Fruit fly (Drosophila melanogaster) whole organism, embryonic: ENCODE measurements around the gene CG12723.

Experiments
- Atf-2 ChIP-seq: fragments of 200-800 bp; sonication (Bioruptor generic); optimal IDR thresholded peaks from 2 replicates; lab custom pipeline; 2016; ENCODE audit warnings: missing biosample characterization, missing genetic modification characterization
- CG10565 ChIP-seq: fragments of 200-800 bp; sonication (Bioruptor generic); optimal IDR thresholded peaks from 3 replicates; lab custom pipeline; 2016; ENCODE audit warnings: missing biosample characterization, mild to moderate bottlenecking, missing genetic modification characterization
- CG11093 ChIP-seq: fragments of 200-800 bp; sonication (Bioruptor generic); IDR thresholded peaks from 3 replicates; pipeline ENCODE4 v1.3.6; 2022; ENCODE audit warnings: missing biosample characterization, missing genetic modification characterization
- CG11560 ChIP-seq: fragments of 200-800 bp; sonication (Bioruptor generic); IDR thresholded peaks from 3 replicates; pipeline ENCODE4 v1.3.6; 2022; ENCODE audit warnings: missing biosample characterization, missing genetic modification characterization
- CG12299 ChIP-seq: fragments of 200-800 bp; sonication (Bioruptor generic); optimal IDR thresholded peaks from 2 replicates; lab custom pipeline; 2018; ENCODE audit warnings: missing biosample characterization, mild to moderate bottlenecking, missing genetic modification characterization
- CG12659 ChIP-seq: fragments of 200-800 bp; sonication (Bioruptor generic); optimal IDR thresholded peaks from 3 replicates; lab custom pipeline; 2017; ENCODE audit warnings: mild to moderate bottlenecking, missing biosample characterization, missing genetic modification reagents, missing genetic modification characterization
- CG13287 ChIP-seq: fragments of 200-800 bp; sonication (Bioruptor generic); IDR thresholded peaks from 2 replicates; pipeline ENCODE4 v1.3.6; 2022; ENCODE audit warnings: missing biosample characterization, missing genetic modification characterization; ENCODE audit not compliant: partially characterized antibody
- CG13624 ChIP-seq: fragments of 200-800 bp; sonication (Bioruptor generic); optimal IDR thresholded peaks from 2 replicates; lab custom pipeline; 2016; ENCODE audit warnings: missing biosample characterization, missing genetic modification characterization
- CG13775 ChIP-seq: fragments of 200-800 bp; sonication (Bioruptor generic); optimal IDR thresholded peaks from 3 replicates; lab custom pipeline; 2017; ENCODE audit warnings: missing biosample characterization, mild to moderate bottlenecking, missing genetic modification characterization
- CG15073 ChIP-seq: fragments of 200-800 bp; sonication (Bioruptor generic); optimal IDR thresholded peaks from 2 replicates; lab custom pipeline; 2016; ENCODE audit warnings: missing biosample characterization, missing genetic modification characterization
- CG17328 ChIP-seq: fragments of 200-800 bp; sonication (Bioruptor generic); IDR thresholded peaks from 2 replicates; pipeline ENCODE4 v1.3.6; 2022; ENCODE audit warnings: missing biosample characterization, missing genetic modification characterization
- CG2129 ChIP-seq: fragments of 200-800 bp; sonication (Bioruptor generic); IDR thresholded peaks from 2 replicates; pipeline ENCODE4 v1.3.6; 2022; ENCODE audit warnings: missing biosample characterization, missing genetic modification characterization; ENCODE audit not compliant: partially characterized antibody
- CG31365 ChIP-seq: fragments of 200-800 bp; sonication (Bioruptor generic); optimal IDR thresholded peaks from 2 replicates; lab custom pipeline; 2018; ENCODE audit warnings: missing biosample characterization, mild to moderate bottlenecking, missing genetic modification characterization
- CG3163 ChIP-seq: fragments of 200-800 bp; sonication (Bioruptor generic); optimal IDR thresholded peaks from 3 replicates; lab custom pipeline; 2016; ENCODE audit warnings: missing biosample characterization, missing genetic modification characterization
- CG34422 ChIP-seq: fragments of 200-800 bp; sonication (Bioruptor generic); IDR thresholded peaks from 3 replicates; pipeline ENCODE4 v1.3.6; 2022; ENCODE audit warnings: missing biosample characterization, missing genetic modification characterization
- CG4282 ChIP-seq: fragments of 200-800 bp; sonication (Bioruptor generic); optimal IDR thresholded peaks from 2 replicates; lab custom pipeline; 2016; ENCODE audit warnings: missing biosample characterization, missing genetic modification characterization
- CG6175 ChIP-seq: fragments of 200-800 bp; sonication (Bioruptor generic); IDR thresholded peaks from 3 replicates; pipeline ENCODE4 v1.3.6; 2022; ENCODE audit warnings: missing biosample characterization, missing genetic modification characterization
- CG6813 ChIP-seq: fragments of 200-800 bp; sonication (Bioruptor generic); optimal IDR thresholded peaks from 2 replicates; lab custom pipeline; 2017; ENCODE audit warnings: missing biosample characterization, missing genetic modification characterization, mild to moderate bottlenecking, moderate library complexity, missing genetic modification reagents
- CG7839 ChIP-seq: fragments of 200-800 bp; sonication (Bioruptor generic); optimal IDR thresholded peaks from 3 replicates; lab custom pipeline; 2018; ENCODE audit warnings: missing biosample characterization, mild to moderate bottlenecking, missing genetic modification characterization, moderate library complexity
- CG9727 ChIP-seq: fragments of 200-800 bp; sonication (Bioruptor generic); optimal IDR thresholded peaks from 3 replicates; lab custom pipeline; 2017; ENCODE audit warnings: missing biosample characterization, mild to moderate bottlenecking, missing genetic modification characterization
- CG9932 ChIP-seq: fragments of 200-800 bp; sonication (Bioruptor generic); IDR thresholded peaks from 2 replicates; pipeline ENCODE4 v1.3.6; 2022; ENCODE audit warnings: missing biosample characterization, missing genetic modification characterization
- CkIIα-i1 ChIP-seq: fragments of 200-800 bp; sonication (Bioruptor generic); IDR thresholded peaks from 2 replicates; pipeline ENCODE4 v1.3.6; 2022; ENCODE audit warnings: missing biosample characterization, missing genetic modification characterization
- Dad ChIP-seq: fragments of 200-800 bp; sonication (Bioruptor generic); optimal IDR thresholded peaks from 3 replicates; lab custom pipeline; 2016; ENCODE audit warnings: missing biosample characterization, missing genetic modification characterization
- Dp ChIP-seq: fragments of 200-800 bp; sonication (Bioruptor generic); optimal IDR thresholded peaks from 2 replicates; lab custom pipeline; 2018; ENCODE audit warnings: missing biosample characterization, mild to moderate bottlenecking, missing genetic modification characterization, moderate library complexity
- Drgx ChIP-seq: fragments of 200-800 bp; sonication (Bioruptor generic); IDR thresholded peaks from 2 replicates; pipeline ENCODE4 v1.3.6; 2022; ENCODE audit warnings: missing biosample characterization, missing genetic modification characterization
- Fer1 ChIP-seq: fragments of 200-800 bp; sonication (Bioruptor generic); optimal IDR thresholded peaks from 2 replicates; lab custom pipeline; 2017; ENCODE audit warnings: missing biosample characterization, mild to moderate bottlenecking, missing genetic modification characterization
- Gug ChIP-seq: fragments of 200-800 bp; sonication (Bioruptor generic); IDR thresholded peaks from 4 replicates; pipeline ENCODE4 v1.3.6; 2022; ENCODE audit warnings: missing biosample characterization, missing genetic modification characterization
- Hand ChIP-seq: fragments of 200-800 bp; sonication (Bioruptor generic); optimal IDR thresholded peaks from 2 replicates; lab custom pipeline; 2017; ENCODE audit warnings: mild to moderate bottlenecking, missing biosample characterization, missing genetic modification reagents, missing genetic modification characterization
- Hmr ChIP-seq: fragments of 200-800 bp; sonication (Bioruptor generic); optimal IDR thresholded peaks from 3 replicates; lab custom pipeline; 2017; ENCODE audit warnings: mild to moderate bottlenecking, missing biosample characterization, missing genetic modification reagents, missing genetic modification characterization
- Hmx ChIP-seq: fragments of 200-800 bp; sonication (Bioruptor generic); optimal IDR thresholded peaks from 2 replicates; lab custom pipeline; 2016; ENCODE audit warnings: missing biosample characterization, missing genetic modification characterization
- Hr39 ChIP-seq: fragments of >200 bp; optimal IDR thresholded peaks from 2 replicates; lab custom pipeline; 2017
- Lim3 ChIP-seq: fragments of 200-800 bp; sonication (Bioruptor generic); IDR thresholded peaks from 2 replicates; pipeline ENCODE4 v1.3.6; 2022; ENCODE audit warnings: missing biosample characterization, missing genetic modification characterization
- Oli ChIP-seq: fragments of 200-800 bp; sonication (Bioruptor generic); optimal IDR thresholded peaks from 2 replicates; lab custom pipeline; 2018; ENCODE audit warnings: missing biosample characterization, mild to moderate bottlenecking, missing genetic modification characterization, moderate library complexity
- aop ChIP-seq: fragments of 200-800 bp; sonication (Bioruptor generic); IDR thresholded peaks from 2 replicates; pipeline ENCODE4 v1.3.6; 2022; ENCODE audit warnings: missing biosample characterization, missing genetic modification characterization
- bcd ChIP-seq: fragments of 200-800 bp; sonication (Bioruptor generic); optimal IDR thresholded peaks from 2 replicates; lab custom pipeline; 2017; ENCODE audit warnings: missing biosample characterization, mild to moderate bottlenecking, missing genetic modification characterization
- chinmo ChIP-seq: fragments of 200-800 bp; sonication (Bioruptor generic); IDR thresholded peaks from 4 replicates; pipeline ENCODE4 v1.3.6; 2022; ENCODE audit warnings: missing biosample characterization, missing genetic modification characterization; ENCODE audit not compliant: partially characterized antibody
- crol ChIP-seq: fragments of 200-800 bp; sonication (Bioruptor generic); IDR thresholded peaks from 2 replicates; pipeline ENCODE4 v1.3.6; 2022; ENCODE audit warnings: missing biosample characterization, missing genetic modification characterization
- crp ChIP-seq, 2 experiments: fragments of 200-800 bp; sonication (Bioruptor generic); optimal IDR thresholded peaks; 2 replicates in 1 of 2; 3 replicates in 1 of 2; lab custom pipeline; 2017; ENCODE audit warnings: missing biosample characterization in 2 of 2, missing genetic modification characterization in 2 of 2, mild to moderate bottlenecking in 1 of 2, moderate library complexity in 1 of 2
- danr ChIP-seq: fragments of 200-800 bp; sonication (Bioruptor generic); IDR thresholded peaks from 2 replicates; pipeline ENCODE4 v1.3.6; 2022; ENCODE audit warnings: missing biosample characterization, missing genetic modification characterization
- dimm ChIP-seq: fragments of 200-800 bp; sonication (Bioruptor generic); IDR thresholded peaks from 2 replicates; pipeline ENCODE4 v1.3.6; 2022; ENCODE audit warnings: missing biosample characterization, missing genetic modification characterization
- dmrt11E ChIP-seq: fragments of 200-800 bp; sonication (Bioruptor generic); optimal IDR thresholded peaks from 3 replicates; lab custom pipeline; 2018; ENCODE audit warnings: missing biosample characterization, mild to moderate bottlenecking, missing genetic modification characterization, moderate library complexity
- eyg ChIP-seq: fragments of 200-800 bp; sonication (Bioruptor generic); optimal IDR thresholded peaks from 3 replicates; lab custom pipeline; 2016; ENCODE audit warnings: missing biosample characterization, missing genetic modification characterization
- ftz-f1 ChIP-seq: fragments of 200-800 bp; sonication (Bioruptor generic); optimal IDR thresholded peaks from 2 replicates; lab custom pipeline; 2016; ENCODE audit warnings: missing biosample characterization, missing genetic modification characterization
- hb ChIP-seq: fragments of 200-800 bp; sonication (Bioruptor generic); IDR thresholded peaks from 3 replicates; pipeline ENCODE4 v1.3.6; 2022; ENCODE audit warnings: missing biosample characterization, missing genetic modification characterization; ENCODE audit not compliant: partially characterized antibody
- inv ChIP-seq: fragments of 200-800 bp; sonication (Bioruptor generic); IDR thresholded peaks from 2 replicates; pipeline ENCODE4 v1.3.6; 2022; ENCODE audit warnings: missing biosample characterization, missing genetic modification characterization; ENCODE audit not compliant: partially characterized antibody
- lbe ChIP-seq: fragments of 200-800 bp; sonication (Bioruptor generic); optimal IDR thresholded peaks from 2 replicates; lab custom pipeline; 2016; ENCODE audit warnings: missing biosample characterization, mild to moderate bottlenecking, missing genetic modification characterization
- nmo ChIP-seq: fragments of 200-800 bp; sonication (Bioruptor generic); optimal IDR thresholded peaks from 2 replicates; lab custom pipeline; 2018; ENCODE audit warnings: missing biosample characterization, mild to moderate bottlenecking, missing genetic modification characterization, moderate library complexity
- nom ChIP-seq: fragments of 200-800 bp; sonication (Bioruptor generic); optimal IDR thresholded peaks from 2 replicates; lab custom pipeline; 2017; ENCODE audit warnings: missing biosample characterization, missing genetic modification characterization, mild to moderate bottlenecking, moderate library complexity, missing genetic modification reagents
- pita ChIP-seq: fragments of 200-800 bp; sonication (Bioruptor generic); optimal IDR thresholded peaks from 2 replicates; lab custom pipeline; 2017; ENCODE audit warnings: missing biosample characterization, mild to moderate bottlenecking, missing genetic modification characterization
- sc ChIP-seq, 3 experiments: fragments of >200 bp in 2 of 3; fragments of 200-800 bp in 1 of 3; sonication (Bioruptor generic) in 1 of 3; optimal IDR thresholded peaks; 2 replicates in 2 of 3; 3 replicates in 1 of 3; lab custom pipeline; 2017; ENCODE audit warnings: mild to moderate bottlenecking in 1 of 3, missing biosample characterization in 1 of 3, missing genetic modification characterization in 1 of 3, missing genetic modification reagents in 1 of 3
- sim ChIP-seq: fragments of 200-800 bp; sonication (Bioruptor generic); IDR thresholded peaks from 2 replicates; pipeline ENCODE4 v1.3.6; 2022; ENCODE audit warnings: missing biosample characterization, missing genetic modification characterization

CG12723 gene

DNA sequence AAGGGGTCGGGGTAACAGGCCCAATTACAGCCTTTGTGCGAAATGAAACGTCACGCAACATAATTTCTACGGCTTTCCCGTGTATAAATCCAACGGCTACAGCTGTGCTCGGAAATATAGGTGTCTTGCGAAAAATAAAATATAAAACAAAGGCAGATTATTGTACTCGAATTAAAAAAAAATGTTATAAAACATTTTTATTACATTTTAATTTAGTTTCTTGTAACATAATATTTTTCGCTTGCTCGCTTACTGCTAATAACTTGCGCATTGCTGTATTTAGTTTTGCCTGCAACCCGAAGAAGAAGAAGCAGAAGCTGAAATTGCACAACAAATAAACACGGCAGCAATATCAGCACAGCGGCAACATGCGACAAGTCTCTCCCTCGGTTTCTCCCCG lies 48.6 kb downstream of the CG12723 start (continued):
- no peak for TF ChIP-seq sc (optimal IDR thresholded peaks at IDR 0.05; lab: Kevin White, UChicago)
- no peak for TF ChIP-seq sc (GFP tag; optimal IDR thresholded peaks at IDR 0.05; lab: Kevin White, UChicago)
- peak; percentile 25 for TF ChIP-seq CG12659 (GFP tag; lab: Kevin White, UChicago)
- no peak for TF ChIP-seq CG4282
- TF ChIP-seq Hr39 (lab: Kevin White, UChicago) = no peak
- TF ChIP-seq CG11560 (tag; lab: Robert Waterston, UW) = no peak
- TF ChIP-seq Dp = no peak
- no peak for TF ChIP-seq inv (GFP tag; lab: Robert Waterston, UW)
- no peak for TF ChIP-seq CG13624 (GFP tag; lab: Kevin White, UChicago)
- TF ChIP-seq chinmo (GFP tag; lab: Robert Waterston, UW) = no peak
- no peak for TF ChIP-seq CG9932 (GFP tag; lab: Robert Waterston, UW)
- TF ChIP-seq dimm (GFP tag; lab: Robert Waterston, UW) = no peak
- no peak for TF ChIP-seq ftz-f1 (GFP tag; lab: Kevin White, UChicago)
- peak; percentile 58 for TF ChIP-seq CG7839 (tag; lab: Kevin White, UChicago)
- TF ChIP-seq CG9727 (GFP tag; lab: Kevin White, UChicago) = peak; percentile 12
- no peak for TF ChIP-seq CG12299 (tag; lab: Kevin White, UChicago)
- TF ChIP-seq Atf-2 (GFP tag; lab: Kevin White, UChicago) = no peak
- no peak for TF ChIP-seq Dad
- TF ChIP-seq Gug (GFP tag; lab: Robert Waterston, UW) = no peak
- TF ChIP-seq crol (GFP tag; lab: Robert Waterston, UW) = no peak
- no peak for TF ChIP-seq crp (GFP tag; optimal IDR thresholded peaks at IDR 0.05; lab: Kevin White, UChicago)
- no peak; the same call in 1 of the 2 replicates for TF ChIP-seq sim (GFP tag; lab: Robert Waterston, UW)
- no peak for TF ChIP-seq CG31365 (tag; lab: Kevin White, UChicago)
- no peak for TF ChIP-seq CG2129
- no peak for TF ChIP-seq CG6175 (GFP tag; lab: Robert Waterston, UW)
- no peak for TF ChIP-seq Hand
- peak; percentile 58 for TF ChIP-seq nom (GFP tag; lab: Kevin White, UChicago)
- TF ChIP-seq Drgx (GFP tag; lab: Robert Waterston, UW) = peak; percentile 89
- TF ChIP-seq CkIIα-i1 (GFP tag; lab: Robert Waterston, UW) = no peak
- TF ChIP-seq lbe = no peak
- TF ChIP-seq Oli (tag; lab: Kevin White, UChicago) = peak; percentile 59
- no peak for TF ChIP-seq Fer1 (GFP tag; lab: Kevin White, UChicago)
- TF ChIP-seq CG15073 (GFP tag; lab: Kevin White, UChicago) = no peak
- no peak for TF ChIP-seq Hmx (GFP tag; lab: Kevin White, UChicago)
- no peak for TF ChIP-seq CG13287 (GFP tag; lab: Robert Waterston, UW)
- no peak for TF ChIP-seq CG10565 (GFP tag; lab: Kevin White, UChicago)
- peak; percentile 37; the same call in 1 of the 3 replicates for TF ChIP-seq CG34422
- no peak for TF ChIP-seq eyg (GFP tag; lab: Kevin White, UChicago)
- TF ChIP-seq aop (GFP tag; lab: Robert Waterston, UW) = no peak
- peak; percentile 42 for TF ChIP-seq nmo (GFP tag; lab: Kevin White, UChicago)
- peak; percentile 19 for TF ChIP-seq CG13775 (GFP tag; lab: Kevin White, UChicago)
- no peak for TF ChIP-seq CG3163 (GFP tag; lab: Kevin White, UChicago)
- TF ChIP-seq bcd (GFP tag; lab: Kevin White, UChicago) = peak; percentile 9
- TF ChIP-seq danr (GFP tag; lab: Robert Waterston, UW) = no peak
- TF ChIP-seq pita (GFP tag; lab: Kevin White, UChicago) = no peak
- no peak for TF ChIP-seq hb (GFP tag; lab: Robert Waterston, UW)
- no peak for TF ChIP-seq Lim3 (GFP tag; lab: Robert Waterston, UW)
- peak; percentile 31 for TF ChIP-seq dmrt11E (tag; lab: Kevin White, UChicago)
- TF ChIP-seq CG11093 (GFP tag; lab: Robert Waterston, UW) = no peak
- TF ChIP-seq CG6813 (GFP tag; lab: Kevin White, UChicago) = no peak
- no peak for TF ChIP-seq Hmr
- peak; percentile 59 for TF ChIP-seq CG17328 (GFP tag; lab: Robert Waterston, UW)
